Worm (Caenorhabditis elegans) whole organism, L3 larva: ENCODE data around the gene klp-3.
A peak's percentile ranks its signal among the peaks of the same experiment; 100 is the strongest.

Source experiments
- aly-2 ChIP-seq: fragments of 150-350 bp; optimal IDR thresholded peaks from 2 replicates; lab custom pipeline; 2014; ENCODE audit warnings: missing biosample characterization, missing genetic modification characterization
- ama-1 ChIP-seq: fragments of 150-350 bp; optimal IDR thresholded peaks from 2 replicates; lab custom pipeline; 2018
- ceh-16 ChIP-seq: sonication (generic microtip); optimal IDR thresholded peaks from 2 replicates; lab custom pipeline; 2017; ENCODE audit warnings: missing biosample characterization, missing genetic modification characterization
- ceh-82 ChIP-seq: fragments of 150-350 bp; optimal IDR thresholded peaks from 2 replicates; lab custom pipeline; 2014; ENCODE audit warnings: missing biosample characterization, missing genetic modification characterization
- egl-27 ChIP-seq: sonication (generic microtip); optimal IDR thresholded peaks from 4 replicates; lab custom pipeline; 2017; ENCODE audit warnings: missing biosample characterization, missing genetic modification reagents, missing genetic modification characterization
- egl-5 ChIP-seq: fragments of 150-350 bp; optimal IDR thresholded peaks from 2 replicates; lab custom pipeline; 2017; ENCODE audit warnings: missing biosample characterization, missing genetic modification reagents, missing genetic modification characterization, inconsistent platforms
- elt-1 ChIP-seq: fragments of 150-350 bp; optimal IDR thresholded peaks from 2 replicates; lab custom pipeline; 2014; ENCODE audit warnings: missing biosample characterization, missing genetic modification characterization
- elt-2 ChIP-seq: sonication (generic microtip); optimal IDR thresholded peaks from 2 replicates; lab custom pipeline; 2016; ENCODE audit warnings: missing genetic modification reagents, mild to moderate bottlenecking, missing genetic modification characterization, missing compliant biosample characterization
- elt-3 ChIP-seq, 3 experiments: fragments of 150-350 bp in 1 of 3; sonication (generic microtip) in 2 of 3; optimal IDR thresholded peaks; 2 replicates in 2 of 3; 4 replicates in 1 of 3; lab custom pipeline; 2014 to 2017; ENCODE audit warnings: missing biosample characterization in 3 of 3, missing genetic modification characterization in 3 of 3
- eor-1 ChIP-seq, 2 experiments: fragments of 150-350 bp; optimal IDR thresholded peaks; 2 replicates each; lab custom pipeline; 2014 to 2018; ENCODE audit warnings: missing biosample characterization in 2 of 2, missing genetic modification characterization in 2 of 2
- fkh-10 ChIP-seq: sonication (generic microtip); optimal IDR thresholded peaks from 2 replicates; lab custom pipeline; 2017; ENCODE audit warnings: missing biosample characterization, missing genetic modification reagents, missing genetic modification characterization
- fkh-2 ChIP-seq: fragments of 150-350 bp; optimal IDR thresholded peaks from 2 replicates; lab custom pipeline; 2014; ENCODE audit warnings: missing biosample characterization, missing genetic modification reagents, missing genetic modification characterization
- hmg-11 ChIP-seq: sonication (generic microtip); optimal IDR thresholded peaks from 2 replicates; lab custom pipeline; 2016; ENCODE audit warnings: missing genetic modification characterization, missing compliant biosample characterization
- jun-1 ChIP-seq: fragments of 150-350 bp; optimal IDR thresholded peaks from 2 replicates; lab custom pipeline; 2014; ENCODE audit warnings: missing biosample characterization, missing genetic modification reagents, missing genetic modification characterization
- lin-15B ChIP-seq: fragments of 150-350 bp; optimal IDR thresholded peaks from 2 replicates; lab custom pipeline; 2014; ENCODE audit warnings: missing biosample characterization, missing genetic modification characterization
- lin-39 ChIP-seq: fragments of 150-350 bp; optimal IDR thresholded peaks from 2 replicates; lab custom pipeline; 2018; ENCODE audit warnings: missing biosample characterization, missing genetic modification reagents, missing genetic modification characterization
- lsy-12 ChIP-seq: sonication (generic microtip); optimal IDR thresholded peaks from 2 replicates; lab custom pipeline; 2016; ENCODE audit warnings: mild to moderate bottlenecking, missing genetic modification characterization, missing compliant biosample characterization
- mml-1 ChIP-seq: fragments of 150-350 bp; sonication (generic microtip); optimal IDR thresholded peaks from 3 replicates; lab custom pipeline; 2014; ENCODE audit warnings: missing biosample characterization, missing genetic modification characterization
- nfya-1 ChIP-seq: sonication (generic microtip); optimal IDR thresholded peaks from 2 replicates; lab custom pipeline; 2017; ENCODE audit warnings: missing genetic modification characterization, mild to moderate bottlenecking, missing compliant biosample characterization, antibody characterized with exemption, moderate library complexity; ENCODE audit not compliant: insufficient read depth
- nhr-11 ChIP-seq: fragments of 150-350 bp; optimal IDR thresholded peaks from 2 replicates; lab custom pipeline; 2014; ENCODE audit warnings: missing biosample characterization, missing genetic modification characterization
- nhr-12 ChIP-seq: fragments of 150-350 bp; optimal IDR thresholded peaks from 2 replicates; lab custom pipeline; 2014; ENCODE audit warnings: missing biosample characterization, missing genetic modification characterization
- nhr-23 ChIP-seq: fragments of 150-350 bp; optimal IDR thresholded peaks from 2 replicates; lab custom pipeline; 2014; ENCODE audit warnings: missing biosample characterization, missing genetic modification reagents, missing genetic modification characterization
- nhr-25 ChIP-seq: sonication (generic microtip); optimal IDR thresholded peaks from 2 replicates; lab custom pipeline; 2017; ENCODE audit warnings: missing biosample characterization, missing genetic modification characterization
- nhr-28 ChIP-seq: fragments of 150-350 bp; optimal IDR thresholded peaks from 2 replicates; lab custom pipeline; 2014; ENCODE audit warnings: missing biosample characterization, missing genetic modification characterization
- nhr-43 ChIP-seq: sonication (generic microtip); optimal IDR thresholded peaks from 2 replicates; lab custom pipeline; 2016; ENCODE audit warnings: mild to moderate bottlenecking, missing genetic modification characterization, missing compliant biosample characterization; ENCODE audit not compliant: poor library complexity, severe bottlenecking
- nhr-67 ChIP-seq: fragments of 150-350 bp; optimal IDR thresholded peaks from 2 replicates; lab custom pipeline; 2014; ENCODE audit warnings: missing biosample characterization, missing genetic modification characterization
- nhr-76 ChIP-seq: fragments of 150-350 bp; sonication (generic microtip); optimal IDR thresholded peaks from 5 replicates; lab custom pipeline; 2014; ENCODE audit warnings: missing biosample characterization, missing genetic modification characterization
- nhr-77 ChIP-seq: fragments of 150-350 bp; optimal IDR thresholded peaks from 2 replicates; lab custom pipeline; 2014; ENCODE audit warnings: missing biosample characterization, missing genetic modification characterization
- pha-4 ChIP-seq: fragments of 150-350 bp; optimal IDR thresholded peaks from 2 replicates; lab custom pipeline; 2014; ENCODE audit warnings: missing biosample characterization, missing genetic modification reagents, missing genetic modification characterization
- pqm-1 ChIP-seq: fragments of 150-350 bp; optimal IDR thresholded peaks from 2 replicates; lab custom pipeline; 2017; ENCODE audit warnings: missing biosample characterization, missing genetic modification characterization, inconsistent platforms
- skn-1 ChIP-seq: fragments of 150-350 bp; optimal IDR thresholded peaks from 2 replicates; lab custom pipeline; 2014; ENCODE audit warnings: missing biosample characterization, missing genetic modification characterization
- snpc-4 ChIP-seq: fragments of 150-350 bp; optimal IDR thresholded peaks from 2 replicates; lab custom pipeline; 2014; ENCODE audit warnings: missing biosample characterization, missing genetic modification characterization
- tbx-2 ChIP-seq: sonication (generic microtip); optimal IDR thresholded peaks from 2 replicates; lab custom pipeline; 2016; ENCODE audit warnings: mild to moderate bottlenecking, missing genetic modification characterization, missing compliant biosample characterization
- unc-62 ChIP-seq: fragments of 150-350 bp; sonication (generic microtip); optimal IDR thresholded peaks from 4 replicates; lab custom pipeline; 2014; ENCODE audit warnings: missing biosample characterization, missing genetic modification reagents, missing genetic modification characterization
- zag-1 ChIP-seq: fragments of 150-350 bp; optimal IDR thresholded peaks from 2 replicates; lab custom pipeline; 2014; ENCODE audit warnings: missing biosample characterization, missing genetic modification characterization
- ztf-11 ChIP-seq: fragments of 150-350 bp; optimal IDR thresholded peaks from 2 replicates; lab custom pipeline; 2014; ENCODE audit warnings: missing biosample characterization, missing genetic modification characterization
- ztf-4 ChIP-seq: fragments of 150-350 bp; optimal IDR thresholded peaks from 2 replicates; lab custom pipeline; 2014; ENCODE audit warnings: missing biosample characterization, missing genetic modification characterization

The klp-3 gene

ce11 chrII:7806872-7807271, 35.3 kb upstream of the klp-3 start:
- TF ChIP-seq elt-1 (tag; lab: Kevin White, UChicago) (no peak), nhr-25 (tag; lab: Kevin White, UChicago) (peak; percentile 82), lin-39 (tag; lab: Kevin White, UChicago) (peak; percentile 25), ceh-16 (tag; lab: Kevin White, UChicago) (no peak), aly-2 (tag; lab: Kevin White, UChicago) (no peak), snpc-4 (no peak), fkh-10 (GFP tag; lab: Kevin White, UChicago) (no peak), nhr-12 (tag; lab: Kevin White, UChicago) (no peak), lin-15B (no peak), nhr-28 (no peak), lsy-12 (tag; lab: Kevin White, UChicago) (no peak), nhr-77 (tag; lab: Kevin White, UChicago) (no peak)

DNA sequence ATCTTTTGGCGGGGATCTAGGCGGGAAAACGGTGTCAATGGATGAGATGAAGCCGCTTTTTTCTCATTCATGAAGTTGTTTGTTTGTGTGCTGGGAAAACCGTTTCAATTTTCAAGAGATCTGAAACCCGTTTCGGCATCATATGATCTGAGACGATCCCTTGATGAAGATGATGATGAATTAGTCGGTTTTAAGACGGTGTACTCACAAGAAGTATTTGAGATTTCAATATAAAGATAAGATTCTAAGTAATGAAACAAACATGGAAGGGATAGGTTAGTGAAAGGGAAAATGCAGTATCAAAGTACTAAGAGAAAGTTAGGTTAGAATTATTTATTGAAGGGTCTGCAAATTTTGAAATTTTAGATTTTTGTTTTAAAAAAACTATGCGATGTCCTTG, 34.0 kb upstream of the klp-3 start:
- TF ChIP-seq ama-1 (lab: Kevin White, UChicago): no peak
- TF ChIP-seq ceh-16 (tag; lab: Kevin White, UChicago): no peak
- TF ChIP-seq nhr-43 (tag; lab: Kevin White, UChicago): peak; percentile 39
- TF ChIP-seq lin-15B: no peak
- TF ChIP-seq elt-2 (tag; lab: Kevin White, UChicago): no peak
- TF ChIP-seq ceh-82 (tag; lab: Kevin White, UChicago): no peak
- no peak for TF ChIP-seq elt-3 (tag; optimal IDR thresholded peaks at IDR 0.05; lab: Kevin White, UChicago)
- no peak for TF ChIP-seq aly-2 (tag; lab: Kevin White, UChicago)
- no peak for TF ChIP-seq lsy-12 (tag; lab: Kevin White, UChicago)
- TF ChIP-seq nhr-23: no peak
- TF ChIP-seq lin-39 (tag; lab: Kevin White, UChicago): no peak
- TF ChIP-seq unc-62 (GFP tag; lab: Kevin White, UChicago): no peak
- peak; percentile 87 for TF ChIP-seq elt-1 (tag; lab: Kevin White, UChicago)
- no peak for TF ChIP-seq eor-1 (tag; optimal IDR thresholded peaks at IDR 0.05; lab: Kevin White, UChicago)
- TF ChIP-seq skn-1 (tag; lab: Kevin White, UChicago): no peak
- TF ChIP-seq tbx-2: no peak
- TF ChIP-seq nhr-76 (tag; lab: Kevin White, UChicago): no peak
- TF ChIP-seq egl-5 (tag; lab: Kevin White, UChicago): no peak
- no peak for TF ChIP-seq mml-1 (tag; lab: Kevin White, UChicago)
- TF ChIP-seq fkh-10 (GFP tag; lab: Kevin White, UChicago): no peak
- TF ChIP-seq nhr-11: no peak
- TF ChIP-seq nhr-25 (tag; lab: Kevin White, UChicago): peak; percentile 64
- no peak for TF ChIP-seq jun-1 (tag; lab: Kevin White, UChicago)
- TF ChIP-seq nhr-77 (tag; lab: Kevin White, UChicago): no peak
- TF ChIP-seq hmg-11 (tag; lab: Kevin White, UChicago): no peak
- no peak for TF ChIP-seq nhr-28

DNA sequence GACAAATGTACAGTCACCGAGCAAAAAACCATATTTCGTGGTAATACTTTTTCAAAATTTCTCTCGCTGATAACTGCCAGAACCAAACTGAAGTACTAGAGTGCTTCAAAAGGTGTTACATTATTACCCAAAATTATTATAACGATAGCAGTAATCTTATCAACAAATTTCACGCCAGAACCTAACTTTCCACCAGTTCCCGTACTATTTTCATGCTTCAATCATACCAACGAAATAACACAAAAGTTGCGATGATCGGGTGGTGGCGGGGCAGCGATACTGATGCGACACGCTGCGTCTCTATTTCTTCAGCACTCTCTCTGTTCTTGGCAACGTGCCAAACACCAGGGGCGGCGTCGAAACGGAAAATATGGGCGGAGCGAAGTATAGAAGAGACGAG, 33.2 kb upstream of the klp-3 start:
- TF ChIP-seq nhr-43 (tag; lab: Kevin White, UChicago): peak; percentile 7
- TF ChIP-seq jun-1 (tag; lab: Kevin White, UChicago): peak; percentile 60
- no peak for TF ChIP-seq nhr-76 (tag; lab: Kevin White, UChicago)
- TF ChIP-seq pqm-1 (tag; lab: Kevin White, UChicago): peak; percentile 92
- TF ChIP-seq snpc-4: peak; percentile 16
- peak; percentile 52 for TF ChIP-seq nhr-23
- TF ChIP-seq nhr-25 (tag; lab: Kevin White, UChicago): peak; percentile 44
- TF ChIP-seq fkh-2 (tag; lab: Kevin White, UChicago): no peak
- TF ChIP-seq lin-15B: no peak
- peak; percentile 13 for TF ChIP-seq pha-4 (tag; lab: Kevin White, UChicago)
- no peak for TF ChIP-seq elt-1 (tag; lab: Kevin White, UChicago)
- TF ChIP-seq tbx-2: no peak
- TF ChIP-seq elt-2 (tag; lab: Kevin White, UChicago): peak; percentile 95
- peak; percentile 20 for TF ChIP-seq lsy-12 (tag; lab: Kevin White, UChicago)
- TF ChIP-seq unc-62 (GFP tag; lab: Kevin White, UChicago): peak; percentile 2

- TF ChIP-seq tbx-2 (no peak), ztf-11 (tag; lab: Kevin White, UChicago) (no peak), ceh-16 (tag; lab: Kevin White, UChicago) (no peak), nhr-76 (tag; lab: Kevin White, UChicago) (no peak), zag-1 (tag; lab: Kevin White, UChicago) (no peak), nhr-25 (tag; lab: Kevin White, UChicago) (no peak), skn-1 (tag; lab: Kevin White, UChicago) (no peak), egl-27 (no peak), ztf-4 (tag; lab: Kevin White, UChicago) (no peak), nfya-1 (tag; lab: Kevin White, UChicago) (no peak), nhr-77 (tag; lab: Kevin White, UChicago) (no peak), nhr-67 (no peak), lsy-12 (tag; lab: Kevin White, UChicago) (no peak), ceh-82 (tag; lab: Kevin White, UChicago) (no peak), nhr-28 (no peak)
Measured at ce11 chrII:7809358-7809914, 32.7 kb upstream of the klp-3 start.
